Worm (Caenorhabditis elegans): ENCODE measurements around the gene ceh-13.

DNA sequence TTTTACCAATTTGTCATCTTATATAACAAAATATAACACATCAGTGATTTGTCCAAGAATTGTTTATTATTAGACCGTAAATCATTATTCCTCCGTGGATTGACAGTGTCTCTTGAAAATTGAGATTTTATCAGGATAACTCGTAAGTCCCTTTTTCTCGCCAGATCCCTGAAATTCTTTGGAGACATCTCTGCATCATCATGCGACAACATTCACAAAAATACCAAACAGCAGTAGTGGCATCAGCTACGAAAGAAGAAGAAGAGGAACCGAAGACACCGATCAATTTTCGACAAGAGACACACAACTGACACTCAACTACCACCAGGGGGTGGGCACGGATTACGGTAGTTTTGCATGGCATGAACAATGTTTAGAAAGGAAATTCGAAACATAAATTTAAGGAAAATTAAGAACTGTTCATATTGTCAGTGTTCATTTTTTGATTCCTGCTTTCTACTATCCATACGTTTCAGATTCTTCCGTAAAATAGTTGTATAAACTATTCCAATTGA is 30.6 kb upstream of the ceh-13 start:
- TF ChIP-seq pha-4 (tag; optimal IDR thresholded peaks at IDR 0.05), result no peak
- no peak for TF ChIP-seq snpc-4 (tag; optimal IDR thresholded peaks at IDR 0.05)
- no peak for TF ChIP-seq nhr-237 (tag; optimal IDR thresholded peaks at IDR 0.05)
- TF ChIP-seq unc-62 (GFP tag; optimal IDR thresholded peaks at IDR 0.05), result peak; percentile 64
- peak; percentile 27 for TF ChIP-seq elt-1 (tag; optimal IDR thresholded peaks at IDR 0.05; ENCODE audit: borderline replicate concordance, insufficient read depth)

Data from whole organism, mixed stage, embryonic.